Fruit fly (Drosophila melanogaster): Measurements from ENCODE around the gene cbt.

dm6 chr2L:490150-491095, 10.9 kb upstream of the cbt start:
- TF ChIP-seq CTCF (optimal IDR thresholded peaks at IDR 0.05) (peak; percentile 97 to 100), CG8478 (optimal IDR thresholded peaks at IDR 0.05) (no peak)

Data from S2 (cell line).